Worm (Caenorhabditis elegans): Measurements from ENCODE around the gene C04C11.1.

ce11 chrX:14047609-14048008 is 27.2 kb downstream of the C04C11.1 start:
- no peak for TF ChIP-seq jun-1 (tag; optimal IDR thresholded peaks at IDR 0.05)
- TF ChIP-seq nhr-76 (tag; optimal IDR thresholded peaks at IDR 0.05), result no peak
- no peak for TF ChIP-seq fos-1 (tag; optimal IDR thresholded peaks at IDR 0.05)
- TF ChIP-seq ceh-16 (tag; optimal IDR thresholded peaks at IDR 0.05), result no peak
- TF ChIP-seq snpc-4 (tag; optimal IDR thresholded peaks at IDR 0.05), result no peak
- no peak for TF ChIP-seq unc-62 (GFP tag; optimal IDR thresholded peaks at IDR 0.05)
- TF ChIP-seq pha-4 (tag; optimal IDR thresholded peaks at IDR 0.05), result no peak
- TF ChIP-seq lin-15B (tag; optimal IDR thresholded peaks at IDR 0.05), result no peak
- TF ChIP-seq elt-2 (tag; optimal IDR thresholded peaks at IDR 0.05), result no peak
- TF ChIP-seq pqm-1 (tag; optimal IDR thresholded peaks at IDR 0.05), result no peak
- no peak for TF ChIP-seq zag-1 (tag; optimal IDR thresholded peaks at IDR 0.05)
- TF ChIP-seq ZK546.5 (tag; optimal IDR thresholded peaks at IDR 0.05), result no peak
- TF ChIP-seq ceh-82 (tag; optimal IDR thresholded peaks at IDR 0.05), result no peak
- TF ChIP-seq elt-1 (tag; optimal IDR thresholded peaks at IDR 0.05), result no peak

Measured in whole organism, L3 larva.